Fruit fly (Drosophila melanogaster) whole organism, pupa: ENCODE measurements around the gene Targ3.

ENCODE experiments used
- CG10348 ChIP-seq: fragments of 200-800 bp; sonication (Bioruptor generic); IDR thresholded peaks from 2 replicates; pipeline ENCODE4 v1.3.6; 2022; ENCODE audit warnings: missing biosample characterization, missing genetic modification characterization
- CG12605 ChIP-seq: fragments of 200-800 bp; sonication (Bioruptor generic); IDR thresholded peaks from 2 replicates; pipeline ENCODE4 v1.3.6; 2022; ENCODE audit warnings: missing biosample characterization, missing genetic modification characterization
- CG17806 ChIP-seq: fragments of 200-800 bp; sonication (Bioruptor generic); optimal IDR thresholded peaks from 2 replicates; lab custom pipeline; 2018; ENCODE audit warnings: missing biosample characterization, mild to moderate bottlenecking, missing genetic modification characterization, moderate library complexity
- CG32121 ChIP-seq: fragments of 200-800 bp; sonication (Bioruptor generic); IDR thresholded peaks from 2 replicates; pipeline ENCODE4 v1.3.6; 2022; ENCODE audit warnings: missing biosample characterization, missing genetic modification characterization
- CG4496 ChIP-seq: fragments of 200-800 bp; sonication (Bioruptor generic); IDR thresholded peaks from 3 replicates; pipeline ENCODE4 v1.3.6; 2022; ENCODE audit warnings: missing biosample characterization, missing genetic modification characterization
- CG8159 ChIP-seq: fragments of 200-800 bp; sonication (Bioruptor generic); optimal IDR thresholded peaks from 3 replicates; lab custom pipeline; 2018; ENCODE audit warnings: missing biosample characterization, mild to moderate bottlenecking, missing genetic modification characterization, moderate library complexity
- CG8301 ChIP-seq: fragments of 200-800 bp; sonication (Bioruptor generic); optimal IDR thresholded peaks from 2 replicates; lab custom pipeline; 2018; ENCODE audit warnings: missing biosample characterization, mild to moderate bottlenecking, missing genetic modification characterization
- CG9948 ChIP-seq: fragments of 200-800 bp; sonication (Bioruptor generic); optimal IDR thresholded peaks from 2 replicates; lab custom pipeline; 2018; ENCODE audit warnings: missing biosample characterization, mild to moderate bottlenecking, missing genetic modification characterization, moderate library complexity
- EcR ChIP-seq: fragments of 200-800 bp; sonication (Bioruptor generic); optimal IDR thresholded peaks from 3 replicates; lab custom pipeline; 2019; ENCODE audit warnings: missing biosample characterization, missing genetic modification characterization, mild to moderate bottlenecking, moderate library complexity, missing genetic modification reagents
- Ets98B ChIP-seq: fragments of 200-800 bp; sonication (Bioruptor generic); IDR thresholded peaks from 2 replicates; pipeline ENCODE4 v1.3.6; 2022; ENCODE audit warnings: missing biosample characterization, missing genetic modification characterization
- Pif1A ChIP-seq: fragments of 200-800 bp; sonication (Bioruptor generic); optimal IDR thresholded peaks from 3 replicates; lab custom pipeline; 2016; ENCODE audit warnings: missing biosample characterization, missing genetic modification characterization
- Pif1B ChIP-seq: fragments of 200-800 bp; sonication (Bioruptor generic); optimal IDR thresholded peaks from 3 replicates; lab custom pipeline; 2016; ENCODE audit warnings: missing biosample characterization, missing genetic modification characterization
- Snoo ChIP-seq: fragments of 200-800 bp; sonication (Bioruptor generic); optimal IDR thresholded peaks from 3 replicates; lab custom pipeline; 2017; ENCODE audit warnings: missing biosample characterization, mild to moderate bottlenecking, missing genetic modification characterization, inconsistent platforms
- gl ChIP-seq: fragments of 200-800 bp; sonication (Bioruptor generic); optimal IDR thresholded peaks from 2 replicates; lab custom pipeline; 2018; ENCODE audit warnings: missing biosample characterization, mild to moderate bottlenecking, missing genetic modification characterization

dm6 chr3L:21243417-21243816 is 46.8 kb downstream of the Targ3 start:
- TF ChIP-seq gl (tag; lab: Kevin White, UChicago) (no peak), Pif1B (GFP tag; lab: Kevin White, UChicago) (no peak), Snoo (tag; lab: Kevin White, UChicago) (no peak), CG17806 (peak; percentile 67), EcR (GFP tag; lab: Kevin White, UChicago) (no peak), CG9948 (peak; percentile 60), CG8159 (no peak), CG4496 (GFP tag; lab: Robert Waterston, UW) (no peak), Ets98B (GFP tag; lab: Robert Waterston, UW) (no peak), CG8301 (peak; percentile 6), CG12605 (GFP tag; lab: Robert Waterston, UW) (no peak), CG32121 (GFP tag; lab: Robert Waterston, UW) (no peak), CG10348 (GFP tag; lab: Robert Waterston, UW) (no peak), Pif1A (GFP tag; lab: Kevin White, UChicago) (peak; percentile 25)
